Fruit fly (Drosophila melanogaster): ENCODE results near the gene onecut.
A peak's percentile ranks its signal among the peaks of the same experiment; 100 is the strongest.

Gene onecut

DNA sequence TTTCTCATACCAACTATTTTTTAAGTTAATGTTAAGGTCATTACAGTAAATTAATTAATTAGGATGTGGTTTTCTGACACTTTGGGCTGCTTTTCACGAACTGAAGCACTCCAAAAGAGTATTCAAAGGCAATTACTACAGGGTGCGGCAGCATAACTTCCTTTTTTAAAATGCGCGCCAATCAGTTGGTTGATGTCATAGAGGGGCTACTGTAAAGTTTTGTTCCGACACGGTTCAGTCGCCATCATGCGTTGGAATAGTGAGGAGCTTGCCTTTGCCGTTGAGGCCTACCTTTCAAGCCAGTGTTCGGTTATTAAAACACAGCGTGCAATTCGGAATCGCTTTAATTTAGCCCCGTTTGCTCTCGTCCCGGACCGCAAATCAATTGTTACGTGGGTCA, 39.9 kb upstream of the onecut start (continued):
- peak; percentile 57 for TF ChIP-seq Med (GFP tag)
- no peak for TF ChIP-seq zfh2 (GFP tag; optimal IDR thresholded peaks at IDR 0.05)
- TF ChIP-seq sim (GFP tag; IDR thresholded peaks at IDR 0.05): no peak
- TF ChIP-seq Fer3 (tag; optimal IDR thresholded peaks at IDR 0.05): no peak
- no peak for TF ChIP-seq fru (optimal IDR thresholded peaks at IDR 0.05)
- TF ChIP-seq sisA (GFP tag; IDR thresholded peaks at IDR 0.05): no peak
- no peak for TF ChIP-seq CG32767 (GFP tag; IDR thresholded peaks at IDR 0.05)
- no peak for TF ChIP-seq chinmo (GFP tag; IDR thresholded peaks at IDR 0.05; ENCODE audit: partially characterized antibody)
- TF ChIP-seq Scr (GFP tag; IDR thresholded peaks at IDR 0.05; ENCODE audit: partially characterized antibody): 0 out of 2 replicates have a peak, but pooled peaks have one; percentile 23
- TF ChIP-seq slou (GFP tag; optimal IDR thresholded peaks at IDR 0.05): no peak
- no peak for TF ChIP-seq HLH4C (GFP tag; IDR thresholded peaks at IDR 0.05; ENCODE audit: partially characterized antibody)
- no peak for TF ChIP-seq MBD-R2 (GFP tag; IDR thresholded peaks at IDR 0.05)
- no peak for TF ChIP-seq NFAT (GFP tag; IDR thresholded peaks at IDR 0.05)
- peak; percentile 45; the same call in 1 of the 2 replicates for TF ChIP-seq tna (GFP tag; IDR thresholded peaks at IDR 0.05; ENCODE audit: partially characterized antibody)
- TF ChIP-seq sqz (GFP tag; optimal IDR thresholded peaks at IDR 0.05): no peak
- TF ChIP-seq CG4820 (GFP tag; optimal IDR thresholded peaks at IDR 0.05): no peak
- no peak for TF ChIP-seq CG12155 (GFP tag; optimal IDR thresholded peaks at IDR 0.05)
- no peak for TF ChIP-seq CG10147 (GFP tag; optimal IDR thresholded peaks at IDR 0.05)
- TF ChIP-seq CG13296 (GFP tag; optimal IDR thresholded peaks at IDR 0.05): no peak
- no peak for TF ChIP-seq CG12299 (tag; optimal IDR thresholded peaks at IDR 0.05)
- TF ChIP-seq sd (tag; optimal IDR thresholded peaks at IDR 0.05): no peak
- TF ChIP-seq trh (GFP tag; optimal IDR thresholded peaks at IDR 0.05): no peak
- 0 out of 3 replicates have a peak, but pooled peaks have one; percentile 18 for TF ChIP-seq row (GFP tag; IDR thresholded peaks at IDR 0.05)

DNA sequence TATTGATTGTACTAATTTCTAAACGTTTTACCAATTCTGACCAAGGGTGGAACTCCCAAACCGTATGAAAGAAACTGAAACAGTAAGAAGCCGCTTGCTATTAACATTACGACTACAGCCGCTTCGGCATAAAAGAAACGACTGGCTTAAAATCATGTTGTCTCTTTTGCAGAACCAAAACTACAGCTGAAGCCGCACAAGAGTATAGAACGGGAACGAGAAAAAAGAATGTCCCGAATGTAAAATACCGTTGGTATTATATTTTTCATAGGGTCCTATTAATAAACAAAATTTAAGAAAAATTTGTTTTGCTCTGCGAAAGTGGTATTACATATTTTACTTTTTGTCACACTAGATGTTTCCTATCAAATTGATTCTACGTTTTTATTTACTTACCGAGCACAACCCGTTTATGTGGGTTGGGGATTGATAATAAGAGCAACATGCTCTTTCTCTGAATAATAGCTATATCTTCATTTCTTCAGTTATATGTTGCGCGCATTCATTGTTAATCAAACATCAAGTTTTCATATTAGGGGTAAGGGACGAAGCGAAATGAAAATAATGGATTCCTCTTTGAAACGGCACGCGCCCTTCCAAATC, 39.1 kb upstream of the onecut start, which contains the start of gene Ekar:
Gene Ekar, minus strand, starts transcription at position 143 of the 603 bp plus-strand sequence.
- TF ChIP-seq CG11723 (GFP tag; optimal IDR thresholded peaks at IDR 0.05): peak; percentile 28
- peak; percentile 14 for TF ChIP-seq gfzf (GFP tag; optimal IDR thresholded peaks at IDR 0.05)
- TF ChIP-seq CG32532 (GFP tag; IDR thresholded peaks at IDR 0.05): no peak
- no peak for TF ChIP-seq hth (optimal IDR thresholded peaks at IDR 0.05)
- no peak for TF ChIP-seq Taf1 (GFP tag; IDR thresholded peaks at IDR 0.05)
- no peak for TF ChIP-seq emc (GFP tag; optimal IDR thresholded peaks at IDR 0.05)
- no peak for TF ChIP-seq Meics (GFP tag; optimal IDR thresholded peaks at IDR 0.05)
- no peak for TF ChIP-seq gce (GFP tag; IDR thresholded peaks at IDR 0.05)
- no peak for TF ChIP-seq Hmx (GFP tag; optimal IDR thresholded peaks at IDR 0.05)
- no peak for TF ChIP-seq Hr39 (optimal IDR thresholded peaks at IDR 0.05)
- TF ChIP-seq CG17912 (GFP tag; optimal IDR thresholded peaks at IDR 0.05): no peak
- TF ChIP-seq CG15011 (GFP tag; optimal IDR thresholded peaks at IDR 0.05): no peak
- no peak for TF ChIP-seq Rfx (GFP tag; IDR thresholded peaks at IDR 0.05)
- TF ChIP-seq CG17802 (tag; optimal IDR thresholded peaks at IDR 0.05): peak; percentile 77
- no peak for TF ChIP-seq Max (GFP tag; optimal IDR thresholded peaks at IDR 0.05)
- no peak for TF ChIP-seq CG16813 (GFP tag; IDR thresholded peaks at IDR 0.05; ENCODE audit: partially characterized antibody)
- TF ChIP-seq CG5180 (GFP tag; optimal IDR thresholded peaks at IDR 0.05): no peak
- no peak for TF ChIP-seq eve (GFP tag; optimal IDR thresholded peaks at IDR 0.05)
- no peak for TF ChIP-seq hb (GFP tag; IDR thresholded peaks at IDR 0.05; ENCODE audit: partially characterized antibody)
- peak; percentile 50 for TF ChIP-seq Med (GFP tag)
- no peak for TF ChIP-seq CkIIα-i1 (GFP tag; IDR thresholded peaks at IDR 0.05)
- TF ChIP-seq CG4328 (GFP tag; optimal IDR thresholded peaks at IDR 0.05): no peak
- no peak for TF ChIP-seq ssp (GFP tag; IDR thresholded peaks at IDR 0.05)
- no peak for TF ChIP-seq ems (GFP tag; optimal IDR thresholded peaks at IDR 0.05)
- TF ChIP-seq CG9817 (tag; optimal IDR thresholded peaks at IDR 0.05): no peak
- no peak for TF ChIP-seq sug (tag; optimal IDR thresholded peaks at IDR 0.05)
- no peak for TF ChIP-seq CG2120 (GFP tag; optimal IDR thresholded peaks at IDR 0.05)
- TF ChIP-seq Fer2 (tag; optimal IDR thresholded peaks at IDR 0.05): no peak
- TF ChIP-seq CG30403 (GFP tag; optimal IDR thresholded peaks at IDR 0.05): no peak
- peak; percentile 91 for TF ChIP-seq CG30020 (tag; optimal IDR thresholded peaks at IDR 0.05)

All from whole organism, embryonic.